Worm (Caenorhabditis elegans) whole organism, mixed stage, embryonic: ENCODE results near the gene npax-2.

Experiments
- bed-3 ChIP-seq: fragments of 200-800 bp; sonication (Bioruptor generic); optimal IDR thresholded peaks from 3 replicates; lab custom pipeline; 2018; ENCODE audit warnings: mild to moderate bottlenecking, missing genetic modification characterization, moderate library complexity, missing compliant biosample characterization
- blmp-1 ChIP-seq: fragments of 150-350 bp; optimal IDR thresholded peaks from 2 replicates; lab custom pipeline; 2014; ENCODE audit warnings: missing biosample characterization, missing genetic modification characterization
- drap-1 ChIP-seq: fragments of 200-800 bp; sonication (Bioruptor generic); optimal IDR thresholded peaks from 3 replicates; lab custom pipeline; 2018; ENCODE audit warnings: mild to moderate bottlenecking, missing genetic modification characterization, missing compliant biosample characterization
- elt-3 ChIP-seq: fragments of 150-350 bp; optimal IDR thresholded peaks from 2 replicates; lab custom pipeline; 2014; ENCODE audit warnings: missing biosample characterization, missing genetic modification characterization
- lsy-2 ChIP-seq: fragments of 150-350 bp; optimal IDR thresholded peaks from 2 replicates; lab custom pipeline; 2014; ENCODE audit warnings: missing biosample characterization, missing genetic modification characterization
- mep-1 ChIP-seq: fragments of 150-350 bp; optimal IDR thresholded peaks from 2 replicates; lab custom pipeline; 2017; ENCODE audit warnings: missing biosample characterization, missing genetic modification reagents, missing genetic modification characterization, inconsistent platforms
- mls-2 ChIP-seq: sonication (generic microtip); optimal IDR thresholded peaks from 2 replicates; lab custom pipeline; 2016; ENCODE audit warnings: mild to moderate bottlenecking, missing genetic modification characterization, moderate library complexity, missing compliant biosample characterization
- nhr-12 ChIP-seq: fragments of 150-350 bp; optimal IDR thresholded peaks from 2 replicates; lab custom pipeline; 2014; ENCODE audit warnings: missing biosample characterization, missing genetic modification characterization
- snpc-4 ChIP-seq: fragments of 150-350 bp; optimal IDR thresholded peaks from 2 replicates; lab custom pipeline; 2014; ENCODE audit warnings: missing biosample characterization, missing genetic modification characterization
- unc-39 ChIP-seq: fragments of 150-350 bp; optimal IDR thresholded peaks from 2 replicates; lab custom pipeline; 2014; ENCODE audit warnings: missing biosample characterization, missing genetic modification characterization

DNA sequence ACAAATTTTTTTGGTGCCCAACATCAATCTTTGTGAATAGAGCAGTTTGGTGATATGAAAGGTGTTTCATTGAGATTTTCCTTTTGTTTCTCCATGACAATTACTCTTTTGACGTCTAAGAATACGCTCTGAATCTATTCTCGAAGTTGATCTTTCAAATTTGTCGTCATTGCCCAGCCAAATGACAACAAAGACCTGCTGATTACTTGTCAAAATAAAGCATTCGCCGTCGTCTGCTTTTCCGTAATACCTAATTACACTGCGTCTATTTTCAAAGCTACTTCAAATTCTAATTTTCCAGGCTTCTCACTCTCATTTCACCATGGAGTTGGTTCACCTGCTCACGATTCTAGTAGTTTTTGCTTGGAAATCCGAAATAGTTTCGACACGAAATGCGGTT is 44.6 kb downstream of the npax-2 start, which contains the start of gene F53B1.3:
- TF ChIP-seq elt-3 = no peak
- no peak for TF ChIP-seq mls-2 (tag; lab: Kevin White, UChicago)
- no peak for TF ChIP-seq lsy-2 (tag; lab: Kevin White, UChicago)
- no peak for TF ChIP-seq blmp-1 (tag; lab: Kevin White, UChicago)
- TF ChIP-seq mep-1 (tag; lab: Kevin White, UChicago) = no peak
- no peak for TF ChIP-seq snpc-4 (tag; lab: Kevin White, UChicago)
- TF ChIP-seq nhr-12 (tag; lab: Kevin White, UChicago) = no peak
- no peak for TF ChIP-seq unc-39 (tag; lab: Kevin White, UChicago)
- no peak for TF ChIP-seq bed-3
- TF ChIP-seq drap-1 (GFP tag; lab: Kevin White, UChicago) = no peak
